Fruit fly (Drosophila melanogaster): ENCODE results near the gene Nelf-A.

Nelf-A gene

dm6 chr3R:21223453-21224057 is at the start of gene Nelf-A, which contains the start of gene CG3337 (continued):
- TF ChIP-seq CG7786 (GFP tag; optimal IDR thresholded peaks at IDR 0.05): peak; percentile 83
- peak; percentile 77; the same call in 2 of the 3 replicates for TF ChIP-seq CG2199 (GFP tag; IDR thresholded peaks at IDR 0.05)
- TF ChIP-seq CG7357 (GFP tag; IDR thresholded peaks at IDR 0.05): no peak
- TF ChIP-seq Adf1 (GFP tag; IDR thresholded peaks at IDR 0.05): peak; percentile 50
- peak; percentile 88 for TF ChIP-seq mam (GFP tag; optimal IDR thresholded peaks at IDR 0.05)
- TF ChIP-seq kni (GFP tag; optimal IDR thresholded peaks at IDR 0.05): no peak
- peak; percentile 94 for TF ChIP-seq HmgZ (tag; optimal IDR thresholded peaks at IDR 0.05)
- TF ChIP-seq CG7987 (GFP tag; optimal IDR thresholded peaks at IDR 0.05): peak; percentile 89
- peak; percentile 78 for TF ChIP-seq hb (GFP tag; IDR thresholded peaks at IDR 0.05; ENCODE audit: partially characterized antibody)
- no peak for TF ChIP-seq sim (GFP tag; IDR thresholded peaks at IDR 0.05)
- TF ChIP-seq CG16815 (GFP tag; optimal IDR thresholded peaks at IDR 0.05): peak; percentile 55
- TF ChIP-seq Gug (GFP tag; IDR thresholded peaks at IDR 0.05): peak; percentile 77
- peak; percentile 69 for TF ChIP-seq pum (GFP tag; optimal IDR thresholded peaks at IDR 0.05)
- TF ChIP-seq D19B (GFP tag; optimal IDR thresholded peaks at IDR 0.05): no peak
- TF ChIP-seq CG8944 (GFP tag; optimal IDR thresholded peaks at IDR 0.05): peak; percentile 80
- TF ChIP-seq sima (GFP tag; optimal IDR thresholded peaks at IDR 0.05): no peak
- peak; percentile 74 for TF ChIP-seq her (GFP tag; optimal IDR thresholded peaks at IDR 0.05)
- TF ChIP-seq CG32767 (GFP tag; IDR thresholded peaks at IDR 0.05): peak; percentile 22; the same call in 1 of the 2 replicates
- peak; percentile 2 for TF ChIP-seq CG17385 (GFP tag; optimal IDR thresholded peaks at IDR 0.05)
- TF ChIP-seq CG34422 (GFP tag; IDR thresholded peaks at IDR 0.05): peak; percentile 91
- 0 out of 2 replicates have a peak, but pooled peaks have one; percentile 46 for TF ChIP-seq CG32772 (GFP tag; IDR thresholded peaks at IDR 0.05)
- TF ChIP-seq E2f2 (GFP tag; IDR thresholded peaks at IDR 0.05): peak; percentile 68
- peak; percentile 88 for TF ChIP-seq CG12659 (GFP tag; optimal IDR thresholded peaks at IDR 0.05)
- peak; percentile 44 for TF ChIP-seq CG7839 (tag; optimal IDR thresholded peaks at IDR 0.05)
- TF ChIP-seq Taf1 (GFP tag; IDR thresholded peaks at IDR 0.05): no peak
- TF ChIP-seq CG5245 (GFP tag; optimal IDR thresholded peaks at IDR 0.05): peak; percentile 55
- peak; percentile 82 for TF ChIP-seq p53 (GFP tag; optimal IDR thresholded peaks at IDR 0.05)
- peak; percentile 34; the same call in 1 of the 3 replicates for TF ChIP-seq CG14050 (GFP tag; IDR thresholded peaks at IDR 0.05)
- TF ChIP-seq CG5953 (GFP tag; IDR thresholded peaks at IDR 0.05): 0 out of 2 replicates have a peak, but pooled peaks have one; percentile 33
- peak; percentile 86 for TF ChIP-seq Sry-δ (GFP tag; optimal IDR thresholded peaks at IDR 0.05)
- no peak for TF ChIP-seq oc (tag; optimal IDR thresholded peaks at IDR 0.05)
- TF ChIP-seq CG1603 (tag; optimal IDR thresholded peaks at IDR 0.05): peak; percentile 86
- TF ChIP-seq kah (GFP tag; optimal IDR thresholded peaks at IDR 0.05): peak; percentile 21
- TF ChIP-seq crp (GFP tag; optimal IDR thresholded peaks at IDR 0.05): peak in 1 of 2 experiments; percentile 53
- TF ChIP-seq Abd-B (GFP tag; optimal IDR thresholded peaks at IDR 0.05): peak; percentile 40
- no peak for TF ChIP-seq tll (GFP tag; optimal IDR thresholded peaks at IDR 0.05)
- TF ChIP-seq Ravus (GFP tag; IDR thresholded peaks at IDR 0.05): no peak
- peak; percentile 73 for TF ChIP-seq CG3163 (GFP tag; optimal IDR thresholded peaks at IDR 0.05)
- TF ChIP-seq otp (GFP tag; IDR thresholded peaks at IDR 0.05): no peak
- peak; percentile 94 for TF ChIP-seq Bgb (GFP tag; IDR thresholded peaks at IDR 0.05; ENCODE audit: partially characterized antibody)
- peak; percentile 64 for TF ChIP-seq HHEX (GFP tag; optimal IDR thresholded peaks at IDR 0.05)
- peak; percentile 56 for TF ChIP-seq chm (GFP tag; IDR thresholded peaks at IDR 0.05)
- TF ChIP-seq cas (GFP tag; IDR thresholded peaks at IDR 0.05): peak; percentile 56; the same call in 1 of the 2 replicates
- TF ChIP-seq CG13424 (tag; optimal IDR thresholded peaks at IDR 0.05): peak; percentile 48
- peak; percentile 29 for TF ChIP-seq CG3995 (GFP tag; optimal IDR thresholded peaks at IDR 0.05)
- no peak for TF ChIP-seq CG4360 (GFP tag; IDR thresholded peaks at IDR 0.05)
- peak; percentile 68 for TF ChIP-seq Chrac-16 (GFP tag; optimal IDR thresholded peaks at IDR 0.05)
- peak in 1 of 2 experiments; percentile 81 for TF ChIP-seq Hr51 (GFP tag; optimal IDR thresholded peaks at IDR 0.05)
- peak; percentile 82 for TF ChIP-seq CG4282 (GFP tag; optimal IDR thresholded peaks at IDR 0.05)
- TF ChIP-seq run (tag; optimal IDR thresholded peaks at IDR 0.05): no peak
